Worm (Caenorhabditis elegans): ENCODE measurements around the gene nstp-10.

Gene nstp-10

DNA sequence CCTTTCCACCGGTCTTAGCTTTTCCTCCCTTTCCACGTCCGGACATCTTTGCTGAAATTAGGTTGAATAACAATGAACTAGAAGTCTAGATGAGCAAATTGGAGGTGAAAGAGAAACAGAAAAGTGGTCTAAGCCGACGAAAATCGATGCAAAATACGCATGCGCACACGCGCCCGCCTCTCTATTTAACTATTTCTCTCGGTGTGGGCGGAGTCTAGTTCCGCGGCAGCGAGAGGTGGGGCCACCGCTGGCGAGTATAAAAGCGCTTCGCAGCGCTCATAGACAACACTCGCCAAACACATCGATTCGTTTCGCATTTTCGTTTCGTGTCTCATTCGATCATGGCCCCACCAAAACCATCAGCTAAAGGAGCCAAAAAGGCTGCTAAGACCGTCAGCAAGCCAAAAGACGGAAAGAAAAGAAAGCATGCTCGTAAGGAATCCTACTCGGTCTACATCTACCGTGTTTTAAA, 4.4 kb downstream of the nstp-10 start, which contains the start of the genes his-35 and his-41:
his-35 (minus strand) TSS at position 51 of the 472 bp plus-strand sequence.
his-41 (plus strand) TSS at position 299 of the 472 bp plus-strand sequence.
- TF ChIP-seq ceh-20 (GFP tag; IDR thresholded peaks at IDR 0.05), result no peak
- peak; percentile 27; the same call in 1 of the 2 replicates for TF ChIP-seq dmd-6 (GFP tag; IDR thresholded peaks at IDR 0.05)
- TF ChIP-seq unc-39 (tag; optimal IDR thresholded peaks at IDR 0.05), result no peak
- no peak for TF ChIP-seq nhr-25 (tag; optimal IDR thresholded peaks at IDR 0.05; ENCODE audit: borderline replicate concordance, insufficient read depth)
- no peak for TF ChIP-seq zag-1 (tag; optimal IDR thresholded peaks at IDR 0.05)
- TF ChIP-seq madf-9 (GFP tag; conservative IDR thresholded peaks at IDR 0.05), result no peak
- TF ChIP-seq ceh-44 (GFP tag; IDR thresholded peaks at IDR 0.05), result no peak
- peak in 1 of 2 experiments; percentile 81 for TF ChIP-seq unc-62 (GFP tag; optimal IDR thresholded peaks at IDR 0.05 in 1 of 2)
- TF ChIP-seq unc-62 (tag; optimal IDR thresholded peaks at IDR 0.05), result no peak
- TF ChIP-seq ama-1 (optimal IDR thresholded peaks at IDR 0.05), result peak; percentile 85
- TF ChIP-seq skn-1 (tag; optimal IDR thresholded peaks at IDR 0.05), result no peak
- TF ChIP-seq lin-38 (GFP tag; IDR thresholded peaks at IDR 0.05), result peak; percentile 61
- no peak for TF ChIP-seq dmd-9 (GFP tag; IDR thresholded peaks at IDR 0.05)
- no peak for TF ChIP-seq nhr-77 (tag; optimal IDR thresholded peaks at IDR 0.05)
- TF ChIP-seq snpc-4 (tag; optimal IDR thresholded peaks at IDR 0.05), result no peak
- no peak for TF ChIP-seq daf-16 (GFP tag; optimal IDR thresholded peaks at IDR 0.05)
- no peak for TF ChIP-seq daf-16 (tag; optimal IDR thresholded peaks at IDR 0.05)
- TF ChIP-seq F37D6.2 (tag; optimal IDR thresholded peaks at IDR 0.05), result peak; percentile 12
- no peak for TF ChIP-seq ceh-62 (tag; optimal IDR thresholded peaks at IDR 0.05)
- TF ChIP-seq ztf-11 (tag; optimal IDR thresholded peaks at IDR 0.05), result no peak
- peak; percentile 27 for TF ChIP-seq dpl-1 (GFP tag; optimal IDR thresholded peaks at IDR 0.05)
- no peak; the same call in 1 of the 2 replicates for TF ChIP-seq T26A8.4 (GFP tag; IDR thresholded peaks at IDR 0.05)
- no peak for TF ChIP-seq ZK546.5 (tag; optimal IDR thresholded peaks at IDR 0.05)
- TF ChIP-seq mxl-3 (GFP tag; optimal IDR thresholded peaks at IDR 0.05), result peak; percentile 10
- TF ChIP-seq aly-2 (tag; optimal IDR thresholded peaks at IDR 0.05), result no peak
- TF ChIP-seq egl-43 (GFP tag; IDR thresholded peaks at IDR 0.05), result peak; percentile 57; the same call in 1 of the 2 replicates
- no peak for TF ChIP-seq T20F7.1 (GFP tag; optimal IDR thresholded peaks at IDR 0.05)
- no peak for TF ChIP-seq zfp-2 (tag; optimal IDR thresholded peaks at IDR 0.05)
- no peak for TF ChIP-seq Y75B8A.6 (GFP tag; IDR thresholded peaks at IDR 0.05)
- TF ChIP-seq cey-2 (tag; optimal IDR thresholded peaks at IDR 0.05; ENCODE audit: borderline replicate concordance, insufficient read depth), result no peak
- TF ChIP-seq unc-130 (GFP tag; optimal IDR thresholded peaks at IDR 0.05), result no peak
- TF ChIP-seq dmd-8 (GFP tag; IDR thresholded peaks at IDR 0.05), result no peak
- TF ChIP-seq R02D3.7 (tag; optimal IDR thresholded peaks at IDR 0.05), result no peak
- peak; percentile 4 for TF ChIP-seq hlh-30 (tag; optimal IDR thresholded peaks at IDR 0.05; ENCODE audit: insufficient read depth)
- TF ChIP-seq egl-27 (tag; optimal IDR thresholded peaks at IDR 0.05), result no peak
- TF ChIP-seq lsy-2 (tag; optimal IDR thresholded peaks at IDR 0.05), result peak in 1 of 2 experiments; percentile 46
- TF ChIP-seq lin-39 (tag; optimal IDR thresholded peaks at IDR 0.05), result no peak
- TF ChIP-seq duxl-1 (tag; optimal IDR thresholded peaks at IDR 0.05; ENCODE audit: poor library complexity), result no peak
- peak; percentile 44 for TF ChIP-seq nhr-102 (tag; optimal IDR thresholded peaks at IDR 0.05)
- no peak for TF ChIP-seq nhr-28 (tag; optimal IDR thresholded peaks at IDR 0.05)
- peak in 1 of 2 experiments; percentile 11 for TF ChIP-seq mdl-1 (tag; optimal IDR thresholded peaks at IDR 0.05)
- TF ChIP-seq nhr-11 (tag; optimal IDR thresholded peaks at IDR 0.05), result peak; percentile 76
- peak; percentile 2 for TF ChIP-seq mep-1 (tag; optimal IDR thresholded peaks at IDR 0.05)
- TF ChIP-seq lin-29 (GFP tag; IDR thresholded peaks at IDR 0.05), result no peak
- TF ChIP-seq fos-1 (tag; optimal IDR thresholded peaks at IDR 0.05), result no peak
- TF ChIP-seq F26F4.8 (GFP tag; conservative IDR thresholded peaks at IDR 0.05), result no peak
- no peak for TF ChIP-seq nhr-76 (tag; optimal IDR thresholded peaks at IDR 0.05)
- TF ChIP-seq ztf-7 (tag; optimal IDR thresholded peaks at IDR 0.05), result no peak
- peak; percentile 59 for TF ChIP-seq hlh-11 (tag; optimal IDR thresholded peaks at IDR 0.05)
- TF ChIP-seq nhr-6 (tag; optimal IDR thresholded peaks at IDR 0.05), result no peak
- no peak for TF ChIP-seq arid-1 (GFP tag; conservative IDR thresholded peaks at IDR 0.05)
- TF ChIP-seq madf-5 (GFP tag; IDR thresholded peaks at IDR 0.05), result no peak
- TF ChIP-seq gei-8 (GFP tag; optimal IDR thresholded peaks at IDR 0.05), result no peak

All from whole organism, L4 larva.